Fruit fly (Drosophila melanogaster) whole organism, prepupa: Measurements from ENCODE around the gene CG17477.

Experiments used
- CG11294 ChIP-seq: fragments of 200-800 bp; sonication (Bioruptor generic); IDR thresholded peaks from 2 replicates; pipeline ENCODE4 v1.3.6; 2022; ENCODE audit warnings: missing biosample characterization, missing genetic modification characterization
- CG15336 ChIP-seq: fragments of 200-800 bp; sonication (Bioruptor generic); IDR thresholded peaks from 2 replicates; pipeline ENCODE4 v1.3.6; 2022; ENCODE audit warnings: missing biosample characterization, missing genetic modification characterization
- CG16779 ChIP-seq: fragments of 200-800 bp; sonication (Bioruptor generic); optimal IDR thresholded peaks from 3 replicates; lab custom pipeline; 2017; ENCODE audit warnings: missing biosample characterization, mild to moderate bottlenecking, missing genetic modification characterization
- CG3032 ChIP-seq: fragments of 200-800 bp; optimal IDR thresholded peaks from 2 replicates; lab custom pipeline; 2019; ENCODE audit warnings: missing biosample characterization, mild to moderate bottlenecking, missing genetic modification characterization, moderate library complexity
- CG3919 ChIP-seq: fragments of 200-800 bp; sonication (Bioruptor generic); optimal IDR thresholded peaks from 3 replicates; lab custom pipeline; 2016; ENCODE audit warnings: missing biosample characterization, missing genetic modification characterization
- CG6163 ChIP-seq: fragments of 200-800 bp; sonication (Bioruptor generic); IDR thresholded peaks from 3 replicates; pipeline ENCODE4 v1.3.6; 2022; ENCODE audit warnings: missing biosample characterization, missing genetic modification characterization
- CG6276 ChIP-seq: fragments of 200-800 bp; sonication (Bioruptor generic); optimal IDR thresholded peaks from 2 replicates; lab custom pipeline; 2017; ENCODE audit warnings: missing biosample characterization, mild to moderate bottlenecking, missing genetic modification characterization
- CG6792 ChIP-seq: fragments of 200-800 bp; sonication (Bioruptor generic); optimal IDR thresholded peaks from 3 replicates; lab custom pipeline; 2016; ENCODE audit warnings: missing biosample characterization, missing genetic modification characterization
- CG7368 ChIP-seq: fragments of 200-800 bp; sonication (Bioruptor generic); optimal IDR thresholded peaks from 3 replicates; lab custom pipeline; 2016; ENCODE audit warnings: missing biosample characterization, missing genetic modification characterization
- CG8119 ChIP-seq: fragments of 200-800 bp; sonication (Bioruptor generic); IDR thresholded peaks from 3 replicates; pipeline ENCODE4 v1.3.6; 2022; ENCODE audit warnings: missing biosample characterization, missing genetic modification characterization
- CG8319 ChIP-seq: fragments of 200-800 bp; sonication (Bioruptor generic); optimal IDR thresholded peaks from 3 replicates; lab custom pipeline; 2016; ENCODE audit warnings: missing biosample characterization, missing genetic modification characterization
- Ets21C ChIP-seq: fragments of 200-800 bp; sonication (Bioruptor generic); optimal IDR thresholded peaks from 3 replicates; lab custom pipeline; 2016; ENCODE audit warnings: missing biosample characterization, missing genetic modification characterization
- Lpt ChIP-seq: fragments of 200-800 bp; sonication (Bioruptor generic); optimal IDR thresholded peaks from 3 replicates; lab custom pipeline; 2016; ENCODE audit warnings: missing biosample characterization, missing genetic modification characterization
- Sox102F ChIP-seq: fragments of 200-800 bp; sonication (Bioruptor generic); optimal IDR thresholded peaks from 2 replicates; lab custom pipeline; 2016; ENCODE audit warnings: missing biosample characterization, mild to moderate bottlenecking, missing genetic modification characterization
- Sox14 ChIP-seq: fragments of 200-800 bp; sonication (Bioruptor generic); optimal IDR thresholded peaks from 3 replicates; lab custom pipeline; 2016; ENCODE audit warnings: missing biosample characterization, missing genetic modification characterization
- Sox15 ChIP-seq: fragments of 200-800 bp; sonication (Bioruptor generic); optimal IDR thresholded peaks from 3 replicates; lab custom pipeline; 2016; ENCODE audit warnings: missing biosample characterization, missing genetic modification characterization
- acj6 ChIP-seq: fragments of 200-800 bp; sonication (Bioruptor generic); optimal IDR thresholded peaks from 3 replicates; lab custom pipeline; 2016; ENCODE audit warnings: missing biosample characterization, missing genetic modification characterization
- dac ChIP-seq: fragments of 200-800 bp; sonication (Bioruptor generic); optimal IDR thresholded peaks from 2 replicates; lab custom pipeline; 2017; ENCODE audit warnings: missing biosample characterization, mild to moderate bottlenecking, missing genetic modification characterization
- eg ChIP-seq: fragments of 200-800 bp; sonication (Bioruptor generic); IDR thresholded peaks from 3 replicates; pipeline ENCODE4 v1.3.6; 2022; ENCODE audit warnings: missing biosample characterization, missing genetic modification characterization
- esn ChIP-seq: fragments of 200-800 bp; sonication (Bioruptor generic); optimal IDR thresholded peaks from 2 replicates; lab custom pipeline; 2016; ENCODE audit warnings: missing biosample characterization, mild to moderate bottlenecking, missing genetic modification characterization, moderate library complexity
- net ChIP-seq: fragments of 200-800 bp; sonication (Bioruptor generic); optimal IDR thresholded peaks from 3 replicates; lab custom pipeline; 2016; ENCODE audit warnings: missing biosample characterization, missing genetic modification characterization
- pdm3 ChIP-seq: fragments of 200-800 bp; sonication (Bioruptor generic); optimal IDR thresholded peaks from 3 replicates; lab custom pipeline; 2016; ENCODE audit warnings: missing biosample characterization, missing genetic modification characterization
- salr ChIP-seq, 2 experiments: fragments of 200-800 bp; sonication (Bioruptor generic); optimal IDR thresholded peaks; 3 replicates each; lab custom pipeline; 2016 to 2018; ENCODE audit warnings: missing biosample characterization in 2 of 2, missing genetic modification characterization in 2 of 2, mild to moderate bottlenecking in 1 of 2
- ss ChIP-seq, 2 experiments: fragments of 200-800 bp; sonication (Bioruptor generic); optimal IDR thresholded peaks; 2 replicates in 1 of 2; 3 replicates in 1 of 2; lab custom pipeline; 2017 to 2018; ENCODE audit warnings: mild to moderate bottlenecking in 2 of 2, missing biosample characterization in 2 of 2, missing genetic modification characterization in 2 of 2, moderate library complexity in 1 of 2

The CG17477 gene

dm6 chr3R:17077968-17078417, 48.7 kb downstream of the CG17477 start (continued):
- peak; percentile 58 for TF ChIP-seq Sox14 (GFP tag; lab: Kevin White, UChicago)
- TF ChIP-seq pdm3 (GFP tag; lab: Kevin White, UChicago) = no peak
- TF ChIP-seq esn (GFP tag; lab: Kevin White, UChicago) = peak; percentile 3
- no peak for TF ChIP-seq net (GFP tag; lab: Kevin White, UChicago)
- TF ChIP-seq CG16779 (tag; lab: Kevin White, UChicago) = no peak
- no peak for TF ChIP-seq CG3919 (GFP tag; lab: Kevin White, UChicago)
- no peak for TF ChIP-seq salr (GFP tag; optimal IDR thresholded peaks at IDR 0.05; lab: Kevin White, UChicago)
- no peak for TF ChIP-seq Ets21C
- no peak for TF ChIP-seq CG8119 (GFP tag; lab: Robert Waterston, UW)
- TF ChIP-seq CG6163 (GFP tag; lab: Robert Waterston, UW) = 0 out of 3 replicates have a peak, but pooled peaks have one; percentile 22
- no peak for TF ChIP-seq CG3032
- TF ChIP-seq eg = no peak
- no peak for TF ChIP-seq Sox102F (GFP tag; lab: Kevin White, UChicago)
- no peak for TF ChIP-seq CG6276 (GFP tag; lab: Kevin White, UChicago)
- no peak for TF ChIP-seq CG8319 (GFP tag; lab: Kevin White, UChicago)
- TF ChIP-seq CG11294 (GFP tag; lab: Robert Waterston, UW) = no peak
- no peak for TF ChIP-seq CG6792
- TF ChIP-seq Lpt (GFP tag; lab: Kevin White, UChicago) = no peak
- TF ChIP-seq ss (GFP tag; optimal IDR thresholded peaks at IDR 0.05; lab: Kevin White, UChicago) = peak; percentile 47 to 71
- no peak for TF ChIP-seq Sox15
- TF ChIP-seq dac = no peak
- peak; percentile 11; the same call in 1 of the 2 replicates for TF ChIP-seq CG15336
- TF ChIP-seq acj6 = no peak
- TF ChIP-seq CG7368 (GFP tag; lab: Kevin White, UChicago) = no peak
